Fruit fly (Drosophila melanogaster) whole organism, embryonic: Measurements from ENCODE around the gene CG31687.

Experiments
- Abd-B ChIP-seq: fragments of 200-800 bp; sonication (Bioruptor generic); optimal IDR thresholded peaks from 2 replicates; lab custom pipeline; 2018; ENCODE audit warnings: missing biosample characterization, mild to moderate bottlenecking, missing genetic modification characterization, moderate library complexity
- Adf1 ChIP-seq: fragments of 200-800 bp; sonication (Bioruptor generic); IDR thresholded peaks from 2 replicates; pipeline ENCODE4 v1.3.6; 2022; ENCODE audit warnings: missing biosample characterization, missing genetic modification characterization
- Atf6 ChIP-seq: fragments of 200-800 bp; sonication (Bioruptor generic); IDR thresholded peaks from 2 replicates; pipeline ENCODE4 v1.3.6; 2022; ENCODE audit warnings: missing biosample characterization, missing genetic modification characterization
- CG10431 ChIP-seq: fragments of 200-800 bp; sonication (Bioruptor generic); optimal IDR thresholded peaks from 3 replicates; lab custom pipeline; 2018; ENCODE audit warnings: missing biosample characterization, mild to moderate bottlenecking, missing genetic modification characterization
- CG11560 ChIP-seq: fragments of 200-800 bp; sonication (Bioruptor generic); IDR thresholded peaks from 3 replicates; pipeline ENCODE4 v1.3.6; 2022; ENCODE audit warnings: missing biosample characterization, missing genetic modification characterization
- CG11695 ChIP-seq: fragments of 200-800 bp; sonication (Bioruptor generic); IDR thresholded peaks from 3 replicates; pipeline ENCODE4 v1.3.6; 2022; ENCODE audit warnings: missing biosample characterization, missing genetic modification characterization
- CG14441 ChIP-seq: fragments of 200-800 bp; sonication (Bioruptor generic); IDR thresholded peaks from 2 replicates; pipeline ENCODE4 v1.3.6; 2022; ENCODE audit warnings: missing biosample characterization, missing genetic modification characterization
- CG15514 ChIP-seq: fragments of 200-800 bp; sonication (Bioruptor generic); optimal IDR thresholded peaks from 3 replicates; lab custom pipeline; 2017; ENCODE audit warnings: missing biosample characterization, missing genetic modification characterization, mild to moderate bottlenecking, moderate library complexity, missing genetic modification reagents
- CG1602 ChIP-seq: fragments of 200-800 bp; sonication (Bioruptor generic); optimal IDR thresholded peaks from 3 replicates; lab custom pipeline; 2016; ENCODE audit warnings: missing biosample characterization, missing genetic modification characterization
- CG17186 ChIP-seq: fragments of 200-800 bp; sonication (Bioruptor generic); optimal IDR thresholded peaks from 3 replicates; lab custom pipeline; 2017; ENCODE audit warnings: missing biosample characterization, missing genetic modification reagents, missing genetic modification characterization
- CG17359 ChIP-seq: fragments of 200-800 bp; sonication (Bioruptor generic); optimal IDR thresholded peaks from 3 replicates; lab custom pipeline; 2018; ENCODE audit warnings: missing biosample characterization, mild to moderate bottlenecking, missing genetic modification characterization, moderate library complexity
- CG17568 ChIP-seq: fragments of 200-800 bp; sonication (Bioruptor generic); optimal IDR thresholded peaks from 2 replicates; lab custom pipeline; 2018; ENCODE audit warnings: missing biosample characterization, mild to moderate bottlenecking, missing genetic modification characterization, moderate library complexity
- CG1792 ChIP-seq: fragments of 200-800 bp; sonication (Bioruptor generic); optimal IDR thresholded peaks from 2 replicates; lab custom pipeline; 2016; ENCODE audit warnings: missing biosample characterization, missing genetic modification characterization
- CG2116 ChIP-seq: fragments of 200-800 bp; sonication (Bioruptor generic); optimal IDR thresholded peaks from 3 replicates; lab custom pipeline; 2018; ENCODE audit warnings: missing biosample characterization, mild to moderate bottlenecking, missing genetic modification characterization
- CG2712 ChIP-seq: fragments of 200-800 bp; optimal IDR thresholded peaks from 3 replicates; lab custom pipeline; 2019; ENCODE audit warnings: missing biosample characterization, mild to moderate bottlenecking, missing genetic modification characterization, moderate library complexity
- CG31441 ChIP-seq: fragments of 200-800 bp; sonication (Bioruptor generic); IDR thresholded peaks from 2 replicates; pipeline ENCODE4 v1.3.6; 2022; ENCODE audit warnings: missing biosample characterization, missing genetic modification characterization
- CG6654 ChIP-seq: fragments of 200-800 bp; sonication (Bioruptor generic); optimal IDR thresholded peaks from 2 replicates; lab custom pipeline; 2017; ENCODE audit warnings: missing biosample characterization, mild to moderate bottlenecking, missing genetic modification characterization
- CG7963 ChIP-seq: fragments of 200-800 bp; sonication (Bioruptor generic); IDR thresholded peaks from 3 replicates; pipeline ENCODE4 v1.3.6; 2022; ENCODE audit warnings: missing biosample characterization, missing genetic modification characterization; ENCODE audit not compliant: partially characterized antibody
- CG8765 ChIP-seq: fragments of 200-800 bp; sonication (Bioruptor generic); IDR thresholded peaks from 2 replicates; pipeline ENCODE4 v1.3.6; 2022; ENCODE audit warnings: missing biosample characterization, missing genetic modification characterization
- Camta ChIP-seq: fragments of 200-800 bp; sonication (Bioruptor generic); optimal IDR thresholded peaks from 2 replicates; lab custom pipeline; 2016; ENCODE audit warnings: missing biosample characterization, missing genetic modification characterization
- CkIIα-i1 ChIP-seq: fragments of 200-800 bp; sonication (Bioruptor generic); IDR thresholded peaks from 2 replicates; pipeline ENCODE4 v1.3.6; 2022; ENCODE audit warnings: missing biosample characterization, missing genetic modification characterization
- Dad ChIP-seq: fragments of 200-800 bp; sonication (Bioruptor generic); optimal IDR thresholded peaks from 3 replicates; lab custom pipeline; 2016; ENCODE audit warnings: missing biosample characterization, missing genetic modification characterization
- HLH54F ChIP-seq: fragments of 200-800 bp; sonication (Bioruptor generic); optimal IDR thresholded peaks from 3 replicates; lab custom pipeline; 2016; ENCODE audit warnings: missing biosample characterization, missing genetic modification characterization
- HLHmδ ChIP-seq: fragments of 200-800 bp; sonication (Bioruptor generic); optimal IDR thresholded peaks from 2 replicates; lab custom pipeline; 2018; ENCODE audit warnings: missing biosample characterization, mild to moderate bottlenecking, missing genetic modification characterization, moderate library complexity
- HmgZ ChIP-seq: fragments of 200-800 bp; sonication (Bioruptor generic); optimal IDR thresholded peaks from 2 replicates; lab custom pipeline; 2018; ENCODE audit warnings: missing biosample characterization, mild to moderate bottlenecking, missing genetic modification characterization
- Hr3 ChIP-seq: fragments of 200-800 bp; sonication (Bioruptor generic); optimal IDR thresholded peaks from 3 replicates; lab custom pipeline; 2016; ENCODE audit warnings: missing biosample characterization, missing genetic modification characterization
- Lim3 ChIP-seq: fragments of 200-800 bp; sonication (Bioruptor generic); IDR thresholded peaks from 2 replicates; pipeline ENCODE4 v1.3.6; 2022; ENCODE audit warnings: missing biosample characterization, missing genetic modification characterization
- Sry-β ChIP-seq: fragments of 200-800 bp; sonication (Bioruptor generic); optimal IDR thresholded peaks from 2 replicates; lab custom pipeline; 2018; ENCODE audit warnings: missing biosample characterization, mild to moderate bottlenecking, missing genetic modification characterization, moderate library complexity
- TFAM ChIP-seq: fragments of 200-800 bp; sonication (Bioruptor generic); optimal IDR thresholded peaks from 2 replicates; lab custom pipeline; 2017; ENCODE audit warnings: missing biosample characterization, missing genetic modification characterization, inconsistent platforms
- ase ChIP-seq: fragments of 200-800 bp; sonication (Bioruptor generic); IDR thresholded peaks from 3 replicates; pipeline ENCODE4 v1.3.6; 2022; ENCODE audit warnings: missing biosample characterization, missing genetic modification characterization
- bcd ChIP-seq: fragments of 200-800 bp; sonication (Bioruptor generic); optimal IDR thresholded peaks from 2 replicates; lab custom pipeline; 2017; ENCODE audit warnings: missing biosample characterization, mild to moderate bottlenecking, missing genetic modification characterization
- bigmax ChIP-seq: fragments of 200-800 bp; sonication (Bioruptor generic); optimal IDR thresholded peaks from 2 replicates; lab custom pipeline; 2018; ENCODE audit warnings: missing biosample characterization, mild to moderate bottlenecking, missing genetic modification characterization
- corto ChIP-seq: fragments of 200-800 bp; sonication (Bioruptor generic); optimal IDR thresholded peaks from 2 replicates; lab custom pipeline; 2016; ENCODE audit warnings: missing biosample characterization, mild to moderate bottlenecking, missing genetic modification characterization, moderate library complexity
- crol ChIP-seq: fragments of 200-800 bp; sonication (Bioruptor generic); IDR thresholded peaks from 2 replicates; pipeline ENCODE4 v1.3.6; 2022; ENCODE audit warnings: missing biosample characterization, missing genetic modification characterization
- en ChIP-seq: fragments of 200-800 bp; sonication (Bioruptor generic); optimal IDR thresholded peaks from 2 replicates; lab custom pipeline; 2016; ENCODE audit warnings: missing biosample characterization, missing genetic modification characterization
- gcm ChIP-seq: fragments of 200-800 bp; sonication (Bioruptor generic); optimal IDR thresholded peaks from 2 replicates; lab custom pipeline; 2019; ENCODE audit warnings: missing biosample characterization, mild to moderate bottlenecking, missing genetic modification characterization, moderate library complexity
- gem ChIP-seq: fragments of 200-800 bp; sonication (Bioruptor generic); optimal IDR thresholded peaks from 2 replicates; lab custom pipeline; 2019; ENCODE audit warnings: missing biosample characterization, mild to moderate bottlenecking, missing genetic modification characterization, moderate library complexity
- gro ChIP-seq: fragments of 200-800 bp; sonication (Bioruptor generic); optimal IDR thresholded peaks from 2 replicates; lab custom pipeline; 2016; ENCODE audit warnings: missing biosample characterization, missing genetic modification characterization
- gsb ChIP-seq: fragments of 200-800 bp; sonication (Bioruptor generic); IDR thresholded peaks from 2 replicates; pipeline ENCODE4 v1.3.6; 2022; ENCODE audit warnings: missing biosample characterization, missing genetic modification characterization
- nom ChIP-seq: fragments of 200-800 bp; sonication (Bioruptor generic); optimal IDR thresholded peaks from 2 replicates; lab custom pipeline; 2017; ENCODE audit warnings: missing biosample characterization, missing genetic modification characterization, mild to moderate bottlenecking, moderate library complexity, missing genetic modification reagents
- psq ChIP-seq: fragments of 200-800 bp; sonication (Bioruptor generic); optimal IDR thresholded peaks from 2 replicates; lab custom pipeline; 2017; ENCODE audit warnings: missing biosample characterization, missing genetic modification characterization
- pzg ChIP-seq: fragments of 200-800 bp; sonication (Bioruptor generic); optimal IDR thresholded peaks from 3 replicates; lab custom pipeline; 2018; ENCODE audit warnings: missing biosample characterization, mild to moderate bottlenecking, missing genetic modification characterization, moderate library complexity
- sens ChIP-seq: fragments of 200-800 bp; sonication (Bioruptor generic); peaks from one replicate; lab custom pipeline; 2016; ENCODE audit warnings: missing biosample characterization, missing genetic modification characterization
- shn ChIP-seq: fragments of 200-800 bp; sonication (Bioruptor generic); optimal IDR thresholded peaks from 3 replicates; lab custom pipeline; 2016; ENCODE audit warnings: missing biosample characterization, missing genetic modification characterization
- sob ChIP-seq: fragments of 200-800 bp; sonication (Bioruptor generic); IDR thresholded peaks from 2 replicates; pipeline ENCODE4 v1.3.6; 2022; ENCODE audit warnings: missing biosample characterization, missing genetic modification characterization
- tap ChIP-seq: fragments of 200-800 bp; optimal IDR thresholded peaks from 3 replicates; lab custom pipeline; 2019; ENCODE audit warnings: missing biosample characterization, mild to moderate bottlenecking, missing genetic modification characterization, moderate library complexity
- tin ChIP-seq: fragments of 200-800 bp; sonication (Bioruptor generic); optimal IDR thresholded peaks from 3 replicates; lab custom pipeline; 2016; ENCODE audit warnings: missing biosample characterization, missing genetic modification characterization
- tup ChIP-seq: fragments of 200-800 bp; sonication (Bioruptor generic); optimal IDR thresholded peaks from 2 replicates; lab custom pipeline; 2016; ENCODE audit warnings: missing biosample characterization, mild to moderate bottlenecking, missing genetic modification characterization, moderate library complexity
- tx ChIP-seq: fragments of 200-800 bp; sonication (Bioruptor generic); optimal IDR thresholded peaks from 2 replicates; lab custom pipeline; 2016; ENCODE audit warnings: missing biosample characterization, missing genetic modification characterization
- vvl ChIP-seq: fragments of 200-800 bp; sonication (Bioruptor generic); IDR thresholded peaks from 2 replicates; pipeline ENCODE4 v1.3.6; 2022; ENCODE audit warnings: missing biosample characterization, missing genetic modification characterization
- wek ChIP-seq: fragments of 200-800 bp; sonication (Bioruptor generic); optimal IDR thresholded peaks from 3 replicates; lab custom pipeline; 2018; ENCODE audit warnings: missing biosample characterization, mild to moderate bottlenecking, missing genetic modification characterization, moderate library complexity

CG31687 gene

dm6 chr2L:20463316-20463856 lies 13.4 kb downstream of the CG31687 start, which contains the start of gene CG2493 (continued):
- TF ChIP-seq pzg (peak; percentile 42), Atf6 (GFP tag; lab: Robert Waterston, UW) (no peak), shn (GFP tag; lab: Kevin White, UChicago) (no peak), CG14441 (GFP tag; lab: Robert Waterston, UW) (peak; percentile 42; the same call in 1 of the 2 replicates), nom (GFP tag; lab: Kevin White, UChicago) (peak; percentile 37), CG1792 (GFP tag; lab: Kevin White, UChicago) (no peak), CG8765 (GFP tag; lab: Robert Waterston, UW) (no peak), Camta (GFP tag; lab: Kevin White, UChicago) (no peak), gsb (no peak), bigmax (GFP tag; lab: Kevin White, UChicago) (no peak), sob (GFP tag; lab: Robert Waterston, UW) (peak; percentile 59; the same call in 1 of the 2 replicates), psq (no peak), HLH54F (GFP tag; lab: Kevin White, UChicago) (no peak), Lim3 (GFP tag; lab: Robert Waterston, UW) (no peak), vvl (GFP tag; lab: Robert Waterston, UW) (no peak), corto (GFP tag; lab: Kevin White, UChicago) (no peak), CG11560 (no peak), HmgZ (tag; lab: Kevin White, UChicago) (no peak), tap (tag; lab: Kevin White, UChicago) (no peak), HLHmδ (GFP tag; lab: Kevin White, UChicago) (no peak), tin (GFP tag; lab: Kevin White, UChicago) (peak; percentile 3), CG31441 (GFP tag; lab: Robert Waterston, UW) (peak; percentile 43; the same call in 1 of the 2 replicates), CG15514 (GFP tag; lab: Kevin White, UChicago) (no peak), tup (GFP tag; lab: Kevin White, UChicago) (no peak), CG11695 (GFP tag; lab: Robert Waterston, UW) (0 out of 3 replicates have a peak, but pooled peaks have one; percentile 31), wek (no peak), CG7963 (GFP tag; lab: Robert Waterston, UW) (no peak), en (GFP tag; lab: Kevin White, UChicago) (no peak), CG2712 (tag; lab: Kevin White, UChicago) (peak; percentile 65), Abd-B (GFP tag; lab: Kevin White, UChicago) (peak; percentile 23), CG10431 (no peak), Dad (GFP tag; lab: Kevin White, UChicago) (no peak), gcm (GFP tag; lab: Kevin White, UChicago) (no peak), CG2116 (GFP tag; lab: Kevin White, UChicago) (peak; percentile 35), sens (GFP tag; lab: Kevin White, UChicago) (peak; percentile 80), Adf1 (GFP tag; lab: Robert Waterston, UW) (no peak), crol (GFP tag; lab: Robert Waterston, UW) (no peak), CG17186 (GFP tag; lab: Kevin White, UChicago) (peak; percentile 45), CG6654 (GFP tag; lab: Kevin White, UChicago) (no peak), Hr3 (GFP tag; lab: Kevin White, UChicago) (no peak), ase (GFP tag; lab: Robert Waterston, UW) (0 out of 3 replicates have a peak, but pooled peaks have one; percentile 41), gem (tag; lab: Kevin White, UChicago) (no peak), gro (GFP tag; lab: Kevin White, UChicago) (no peak), Sry-β (GFP tag; lab: Kevin White, UChicago) (no peak), CG1602 (GFP tag; lab: Kevin White, UChicago) (no peak), bcd (GFP tag; lab: Kevin White, UChicago) (peak; percentile 30), TFAM (no peak), CG17568 (no peak), CkIIα-i1 (GFP tag; lab: Robert Waterston, UW) (no peak), CG17359 (tag; lab: Kevin White, UChicago) (peak; percentile 33), tx (GFP tag; lab: Kevin White, UChicago) (no peak)
